Worm (Caenorhabditis elegans) whole organism, young adult: ENCODE measurements around the gene amx-1.

Experiments
- B0019.2 ChIP-seq: fragments of 200-800 bp; sonication (Bioruptor generic); conservative IDR thresholded peaks from 2 replicates; pipeline ENCODE4 v1.3.6; 2022; ENCODE audit warnings: missing genetic modification reagents, missing genetic modification characterization, missing compliant biosample characterization
- F10E7.11 ChIP-seq: sonication (generic microtip); optimal IDR thresholded peaks from 2 replicates; lab custom pipeline; 2017; ENCODE audit warnings: mild to moderate bottlenecking, missing genetic modification characterization, moderate library complexity, missing compliant biosample characterization
- F22D6.2 ChIP-seq: sonication (generic microtip); optimal IDR thresholded peaks from 2 replicates; lab custom pipeline; 2016; ENCODE audit warnings: mild to moderate bottlenecking, missing genetic modification characterization, missing compliant biosample characterization
- F33H1.4 ChIP-seq: fragments of 200-800 bp; sonication (Bioruptor generic); IDR thresholded peaks from 2 replicates; pipeline ENCODE4 v1.3.6; 2022; ENCODE audit warnings: missing genetic modification reagents, missing genetic modification characterization, missing compliant biosample characterization
- F39B2.1 ChIP-seq: fragments of 200-800 bp; sonication (Bioruptor generic); IDR thresholded peaks from 2 replicates; pipeline ENCODE4 v1.3.6; 2022; ENCODE audit warnings: missing genetic modification reagents, missing genetic modification characterization, missing compliant biosample characterization
- F49E8.2 ChIP-seq: sonication (generic microtip); optimal IDR thresholded peaks from 3 replicates; lab custom pipeline; 2017; ENCODE audit warnings: missing genetic modification characterization, mild to moderate bottlenecking, missing compliant biosample characterization, antibody characterized with exemption, moderate library complexity; ENCODE audit not compliant: insufficient read depth
- Y53F4B.3 ChIP-seq: fragments of 200-800 bp; sonication (Bioruptor generic); IDR thresholded peaks from 2 replicates; pipeline ENCODE4 v1.3.6; 2022; ENCODE audit warnings: missing genetic modification reagents, missing genetic modification characterization, missing compliant biosample characterization
- cebp-2 ChIP-seq: fragments of 200-800 bp; sonication (Bioruptor generic); IDR thresholded peaks from 2 replicates; pipeline ENCODE4 v1.3.6; 2022; ENCODE audit warnings: missing genetic modification characterization, missing compliant biosample characterization
- ceh-40 ChIP-seq: fragments of 200-800 bp; sonication (Bioruptor generic); IDR thresholded peaks from 2 replicates; pipeline ENCODE4 v1.3.6; 2022; ENCODE audit warnings: missing genetic modification characterization, missing compliant biosample characterization
- efl-1 ChIP-seq: fragments of 150-350 bp; optimal IDR thresholded peaks from 2 replicates; lab custom pipeline; 2014; ENCODE audit warnings: missing biosample characterization, missing genetic modification reagents, missing genetic modification characterization
- fkh-3 ChIP-seq: sonication (generic microtip); optimal IDR thresholded peaks from 2 replicates; lab custom pipeline; 2016; ENCODE audit warnings: mild to moderate bottlenecking, missing genetic modification characterization, missing compliant biosample characterization
- him-1 ChIP-seq: sonication (generic microtip); optimal IDR thresholded peaks from 2 replicates; lab custom pipeline; 2016; ENCODE audit warnings: missing genotype, missing genetic modification reagents, missing genetic modification characterization, missing compliant biosample characterization
- hlh-26 ChIP-seq: fragments of 200-800 bp; sonication (Bioruptor generic); conservative IDR thresholded peaks from 2 replicates; pipeline ENCODE4 v1.3.6; 2022; ENCODE audit warnings: missing genetic modification reagents, missing genetic modification characterization, missing compliant biosample characterization
- hmg-1.2 ChIP-seq: fragments of 200-800 bp; sonication (Bioruptor generic); IDR thresholded peaks from 2 replicates; pipeline ENCODE4 v1.3.6; 2022; ENCODE audit warnings: missing genetic modification reagents, missing genetic modification characterization, missing compliant biosample characterization
- hrde-1 ChIP-seq: sonication (generic microtip); optimal IDR thresholded peaks from 2 replicates; lab custom pipeline; 2016; ENCODE audit warnings: missing genetic modification characterization, mild to moderate bottlenecking, missing compliant biosample characterization, moderate library complexity, missing genotype, missing genetic modification reagents, borderline replicate concordance
- lin-26 ChIP-seq: fragments of 200-800 bp; sonication (Bioruptor generic); IDR thresholded peaks from 2 replicates; pipeline ENCODE4 v1.3.6; 2022; ENCODE audit warnings: missing genetic modification reagents, missing genetic modification characterization, missing compliant biosample characterization
- lsl-1 ChIP-seq: fragments of 200-800 bp; sonication (Bioruptor generic); optimal IDR thresholded peaks from 2 replicates; lab custom pipeline; 2018; ENCODE audit warnings: mild to moderate bottlenecking, missing genetic modification characterization, moderate library complexity, missing compliant biosample characterization
- lsy-27 ChIP-seq: sonication (generic microtip); optimal IDR thresholded peaks from 2 replicates; lab custom pipeline; 2017; ENCODE audit warnings: missing genetic modification characterization, mild to moderate bottlenecking, missing compliant biosample characterization, antibody characterized with exemption, missing genotype, borderline replicate concordance; ENCODE audit not compliant: insufficient read depth
- madf-10 ChIP-seq: sonication (generic microtip); optimal IDR thresholded peaks from 2 replicates; lab custom pipeline; 2016; ENCODE audit warnings: mild to moderate bottlenecking, missing genetic modification characterization, missing compliant biosample characterization
- madf-6 ChIP-seq: fragments of 200-800 bp; sonication (Bioruptor generic); IDR thresholded peaks from 2 replicates; pipeline ENCODE4 v1.3.6; 2022; ENCODE audit warnings: missing genetic modification reagents, missing genetic modification characterization, missing compliant biosample characterization
- nhr-120 ChIP-seq: fragments of 200-800 bp; sonication (Bioruptor generic); IDR thresholded peaks from 2 replicates; pipeline ENCODE4 v1.3.6; 2022; ENCODE audit warnings: missing genetic modification characterization, missing compliant biosample characterization
- nhr-80 ChIP-seq: sonication (generic microtip); optimal IDR thresholded peaks from 2 replicates; lab custom pipeline; 2016; ENCODE audit warnings: missing genetic modification characterization, missing compliant biosample characterization
- rcor-1 ChIP-seq: fragments of 200-800 bp; sonication (Bioruptor generic); IDR thresholded peaks from 2 replicates; pipeline ENCODE4 v1.3.6; 2022; ENCODE audit warnings: missing genetic modification reagents, missing genetic modification characterization, missing compliant biosample characterization
- repo-1 ChIP-seq: sonication (generic microtip); optimal IDR thresholded peaks from 2 replicates; lab custom pipeline; 2017; ENCODE audit warnings: mild to moderate bottlenecking, missing genetic modification characterization, missing compliant biosample characterization
- snpc-3.4 ChIP-seq: sonication (generic microtip); optimal IDR thresholded peaks from 2 replicates; lab custom pipeline; 2017; ENCODE audit warnings: missing genetic modification characterization, mild to moderate bottlenecking, missing compliant biosample characterization, antibody characterized with exemption, moderate library complexity, missing genotype, missing genetic modification reagents
- snpc-4 ChIP-seq, 5 experiments: fragments of 150-350 bp in 1 of 5; sonication (generic microtip) in 4 of 5; optimal IDR thresholded peaks; 2 replicates each; lab custom pipeline; 2014 to 2018; ENCODE audit warnings: missing genetic modification characterization in 5 of 5, missing biosample characterization in 3 of 5, antibody characterized with exemption in 2 of 5, mild to moderate bottlenecking in 2 of 5, missing compliant biosample characterization in 2 of 5, missing genotype in 2 of 5, moderate library complexity in 2 of 5, missing genetic modification reagents in 1 of 5
- unc-130 ChIP-seq: sonication (generic microtip); optimal IDR thresholded peaks from 2 replicates; lab custom pipeline; 2016; ENCODE audit warnings: missing genetic modification reagents, missing genetic modification characterization, missing compliant biosample characterization
- xnd-1 ChIP-seq: sonication (generic microtip); optimal IDR thresholded peaks from 2 replicates; lab custom pipeline; 2016; ENCODE audit warnings: missing genotype, missing genetic modification reagents, missing genetic modification characterization, missing compliant biosample characterization
- zim-3 ChIP-seq: sonication (generic microtip); optimal IDR thresholded peaks from 2 replicates; lab custom pipeline; 2017; ENCODE audit warnings: mild to moderate bottlenecking, missing genetic modification characterization, moderate library complexity, missing compliant biosample characterization
- ztf-26 ChIP-seq: sonication (generic microtip); optimal IDR thresholded peaks from 2 replicates; lab custom pipeline; 2017; ENCODE audit warnings: missing genetic modification characterization, missing compliant biosample characterization
- ztf-3 ChIP-seq: fragments of 200-800 bp; sonication (Bioruptor generic); optimal IDR thresholded peaks from 2 replicates; lab custom pipeline; 2018; ENCODE audit warnings: mild to moderate bottlenecking, missing genetic modification characterization, missing compliant biosample characterization

Gene amx-1

ce11 chrIII:3799213-3799612 is 23.0 kb upstream of the amx-1 start (continued):
- no peak for TF ChIP-seq snpc-4 (GFP tag; optimal IDR thresholded peaks at IDR 0.05; lab: Kevin White, UChicago)
- peak in 1 of 4 experiments; percentile 0 for TF ChIP-seq snpc-4 (tag; optimal IDR thresholded peaks at IDR 0.05; lab: Kevin White, UChicago)
- no peak for TF ChIP-seq cebp-2 (GFP tag; lab: Robert Waterston, UW)
- TF ChIP-seq fkh-3 = no peak
- TF ChIP-seq hrde-1 (tag; lab: Kevin White, UChicago) = no peak
- TF ChIP-seq snpc-3.4 = no peak
- TF ChIP-seq madf-10 (tag; lab: Kevin White, UChicago) = no peak
- TF ChIP-seq F33H1.4 (GFP tag; lab: Robert Waterston, UW) = 0 out of 2 replicates have a peak, but pooled peaks have one; percentile 5
- no peak for TF ChIP-seq ceh-40 (GFP tag; lab: Robert Waterston, UW)
- TF ChIP-seq lin-26 (GFP tag; lab: Robert Waterston, UW) = no peak
- no peak for TF ChIP-seq him-1 (tag; lab: Kevin White, UChicago)
- TF ChIP-seq hmg-1.2 (GFP tag; lab: Robert Waterston, UW) = peak; percentile 42; the same call in 1 of the 2 replicates
- no peak for TF ChIP-seq ztf-3 (GFP tag; lab: Kevin White, UChicago)
- TF ChIP-seq lsl-1 (GFP tag; lab: Kevin White, UChicago) = no peak
- no peak for TF ChIP-seq F39B2.1 (GFP tag; lab: Robert Waterston, UW)
- no peak for TF ChIP-seq zim-3
- TF ChIP-seq ztf-26 = peak; percentile 41

ce11 chrIII:3800240-3800933 is 21.8 kb upstream of the amx-1 start, which contains the start of gene mtm-3:
Gene mtm-3, minus strand, starts transcription at chrIII:3800467.
- TF ChIP-seq nhr-80 (tag; lab: Kevin White, UChicago) (peak; percentile 10), unc-130 (GFP tag; lab: Kevin White, UChicago) (no peak), nhr-120 (GFP tag; lab: Robert Waterston, UW) (no peak), Y53F4B.3 (GFP tag; lab: Robert Waterston, UW) (no peak), hlh-26 (GFP tag; lab: Robert Waterston, UW) (no peak), snpc-4 (GFP tag; optimal IDR thresholded peaks at IDR 0.05; lab: Kevin White, UChicago) (no peak), snpc-4 (tag; optimal IDR thresholded peaks at IDR 0.05; lab: Kevin White, UChicago) (no peak), xnd-1 (tag; lab: Kevin White, UChicago) (peak; percentile 36), F10E7.11 (tag; lab: Kevin White, UChicago) (no peak), madf-6 (GFP tag; lab: Robert Waterston, UW) (peak; percentile 64; the same call in 1 of the 2 replicates), F33H1.4 (GFP tag; lab: Robert Waterston, UW) (peak; percentile 80), F22D6.2 (tag; lab: Kevin White, UChicago) (no peak), lsl-1 (GFP tag; lab: Kevin White, UChicago) (peak; percentile 75), F39B2.1 (GFP tag; lab: Robert Waterston, UW) (no peak), ceh-40 (GFP tag; lab: Robert Waterston, UW) (no peak), him-1 (tag; lab: Kevin White, UChicago) (no peak), F49E8.2 (tag; lab: Kevin White, UChicago) (peak; percentile 7), repo-1 (no peak), lsy-27 (tag; lab: Kevin White, UChicago) (no peak), rcor-1 (GFP tag; lab: Robert Waterston, UW) (no peak)
- TF ChIP-seq, all 124 proteins: peak for 6

ce11 chrIII:3800934-3801252 is 21.3 kb upstream of the amx-1 start:
- no peak for TF ChIP-seq B0019.2 (GFP tag; lab: Robert Waterston, UW)
- TF ChIP-seq F39B2.1 (GFP tag; lab: Robert Waterston, UW) = no peak
- TF ChIP-seq madf-6 (GFP tag; lab: Robert Waterston, UW) = peak; percentile 58; the same call in 1 of the 2 replicates
- no peak for TF ChIP-seq repo-1
- TF ChIP-seq him-1 (tag; lab: Kevin White, UChicago) = peak; percentile 30
- TF ChIP-seq efl-1 (GFP tag; lab: Kevin White, UChicago) = peak; percentile 60
- TF ChIP-seq, all 124 proteins: peak for 3
